Fruit fly (Drosophila melanogaster) whole organism, embryonic: ENCODE results near the gene Adck5.

Source experiments
- CG10147 ChIP-seq: fragments of 200-800 bp; sonication (Bioruptor generic); optimal IDR thresholded peaks from 2 replicates; lab custom pipeline; 2019; ENCODE audit warnings: missing biosample characterization, mild to moderate bottlenecking, missing genetic modification characterization, moderate library complexity
- CG10462 ChIP-seq: fragments of 200-800 bp; sonication (Bioruptor generic); optimal IDR thresholded peaks from 2 replicates; lab custom pipeline; 2016; ENCODE audit warnings: missing biosample characterization, missing genetic modification characterization
- CG10543 ChIP-seq: fragments of 200-800 bp; sonication (Bioruptor generic); optimal IDR thresholded peaks from 3 replicates; lab custom pipeline; 2017; ENCODE audit warnings: missing biosample characterization, mild to moderate bottlenecking, missing genetic modification characterization, moderate library complexity
- CG11398 ChIP-seq: fragments of 200-800 bp; sonication (Bioruptor generic); optimal IDR thresholded peaks from 2 replicates; lab custom pipeline; 2016; ENCODE audit warnings: missing biosample characterization, missing genetic modification characterization
- CG12769 ChIP-seq: fragments of 200-800 bp; sonication (Bioruptor generic); optimal IDR thresholded peaks from 2 replicates; lab custom pipeline; 2019; ENCODE audit warnings: missing biosample characterization, mild to moderate bottlenecking, missing genetic modification characterization, moderate library complexity
- CG16863 ChIP-seq: fragments of 200-800 bp; sonication (Bioruptor generic); optimal IDR thresholded peaks from 3 replicates; lab custom pipeline; 2016; ENCODE audit warnings: missing biosample characterization, missing genetic modification characterization
- CG2199 ChIP-seq: fragments of 200-800 bp; sonication (Bioruptor generic); IDR thresholded peaks from 3 replicates; pipeline ENCODE4 v1.3.6; 2022; ENCODE audit warnings: missing biosample characterization, missing genetic modification characterization
- CG30020 ChIP-seq: fragments of 200-800 bp; optimal IDR thresholded peaks from 2 replicates; lab custom pipeline; 2019; ENCODE audit warnings: missing biosample characterization, mild to moderate bottlenecking, missing genetic modification characterization, moderate library complexity
- CG32767 ChIP-seq: fragments of 200-800 bp; sonication (Bioruptor generic); IDR thresholded peaks from 2 replicates; pipeline ENCODE4 v1.3.6; 2022; ENCODE audit warnings: missing biosample characterization, missing genetic modification characterization
- CG5180 ChIP-seq: fragments of 200-800 bp; sonication (Bioruptor generic); optimal IDR thresholded peaks from 3 replicates; lab custom pipeline; 2017; ENCODE audit warnings: missing biosample characterization, missing genetic modification characterization, mild to moderate bottlenecking, moderate library complexity, missing genetic modification reagents
- CG7357 ChIP-seq: fragments of 200-800 bp; sonication (Bioruptor generic); IDR thresholded peaks from 3 replicates; pipeline ENCODE4 v1.3.6; 2022; ENCODE audit warnings: missing biosample characterization, missing genetic modification characterization
- CG8478 ChIP-seq: fragments of >200 bp; optimal IDR thresholded peaks from 2 replicates; lab custom pipeline; 2018
- D ChIP-seq, 2 experiments: fragments of 200-800 bp in 1 of 2; fragments of >200 bp in 1 of 2; sonication (Bioruptor generic) in 1 of 2; optimal IDR thresholded peaks; 2 replicates in 1 of 2; 3 replicates in 1 of 2; lab custom pipeline; 2017; ENCODE audit warnings: mild to moderate bottlenecking in 1 of 2, missing biosample characterization in 1 of 2, missing genetic modification characterization in 1 of 2, missing genetic modification reagents in 1 of 2
- Dfd ChIP-seq, 2 experiments: fragments of >200 bp; optimal IDR thresholded peaks; 2 replicates each; lab custom pipeline; 2017; ENCODE audit warnings: missing biosample characterization in 2 of 2, missing genetic modification characterization in 2 of 2
- H2.0 ChIP-seq: fragments of 200-800 bp; sonication (Bioruptor generic); IDR thresholded peaks from 2 replicates; pipeline ENCODE4 v1.3.6; 2022; ENCODE audit warnings: missing biosample characterization, missing genetic modification characterization
- Hr39 ChIP-seq: fragments of >200 bp; optimal IDR thresholded peaks from 2 replicates; lab custom pipeline; 2017
- Hsf ChIP-seq: fragments of 200-800 bp; sonication (Bioruptor generic); optimal IDR thresholded peaks from 3 replicates; lab custom pipeline; 2016; ENCODE audit warnings: missing biosample characterization, missing genetic modification characterization
- Max ChIP-seq: fragments of 200-800 bp; sonication (Bioruptor generic); optimal IDR thresholded peaks from 2 replicates; lab custom pipeline; 2016; ENCODE audit warnings: missing biosample characterization, mild to moderate bottlenecking, missing genetic modification characterization
- Sox102F ChIP-seq: fragments of 200-800 bp; sonication (Bioruptor generic); optimal IDR thresholded peaks from 2 replicates; lab custom pipeline; 2018; ENCODE audit warnings: missing biosample characterization, mild to moderate bottlenecking, missing genetic modification characterization, moderate library complexity
- Spps ChIP-seq: fragments of 200-800 bp; sonication (Bioruptor generic); optimal IDR thresholded peaks from 2 replicates; lab custom pipeline; 2018; ENCODE audit warnings: missing biosample characterization, mild to moderate bottlenecking, missing genetic modification characterization
- Trl ChIP-seq, 3 experiments: fragments of >200 bp in 2 of 3; fragments of 200-800 bp in 1 of 3; sonication (Bioruptor generic) in 1 of 3; optimal IDR thresholded peaks; 2 replicates in 1 of 3; 3 replicates in 2 of 3; lab custom pipeline; 2016 to 2017; ENCODE audit warnings: missing biosample characterization in 1 of 3, missing genetic modification characterization in 1 of 3
- Xrp1 ChIP-seq: fragments of 200-800 bp; sonication (Bioruptor generic); IDR thresholded peaks from 2 replicates; pipeline ENCODE4 v1.3.6; 2022; ENCODE audit warnings: missing biosample characterization, missing genetic modification characterization
- aop ChIP-seq: fragments of 200-800 bp; sonication (Bioruptor generic); IDR thresholded peaks from 2 replicates; pipeline ENCODE4 v1.3.6; 2022; ENCODE audit warnings: missing biosample characterization, missing genetic modification characterization
- ato ChIP-seq: fragments of 200-800 bp; sonication (Bioruptor generic); IDR thresholded peaks from 2 replicates; pipeline ENCODE4 v1.3.6; 2022; ENCODE audit warnings: missing biosample characterization, missing genetic modification characterization; ENCODE audit not compliant: partially characterized antibody
- crol ChIP-seq: fragments of 200-800 bp; sonication (Bioruptor generic); IDR thresholded peaks from 2 replicates; pipeline ENCODE4 v1.3.6; 2022; ENCODE audit warnings: missing biosample characterization, missing genetic modification characterization
- esg ChIP-seq: fragments of 200-800 bp; sonication (Bioruptor generic); conservative IDR thresholded peaks from 2 replicates; pipeline ENCODE4 v1.3.6; 2022; ENCODE audit warnings: missing biosample characterization, missing genetic modification characterization
- exex ChIP-seq: fragments of 200-800 bp; sonication (Bioruptor generic); optimal IDR thresholded peaks from 4 replicates; lab custom pipeline; 2018; ENCODE audit warnings: missing biosample characterization, mild to moderate bottlenecking, missing genetic modification characterization, moderate library complexity
- gce ChIP-seq: fragments of 200-800 bp; sonication (Bioruptor generic); IDR thresholded peaks from 3 replicates; pipeline ENCODE4 v1.3.6; 2022; ENCODE audit warnings: missing biosample characterization, missing genetic modification characterization
- lab ChIP-seq: fragments of 200-800 bp; sonication (Bioruptor generic); optimal IDR thresholded peaks from 3 replicates; lab custom pipeline; 2017; ENCODE audit warnings: missing biosample characterization, missing genetic modification characterization, mild to moderate bottlenecking, moderate library complexity, missing genetic modification reagents
- lola ChIP-seq, 3 experiments: fragments of >200 bp in 2 of 3; fragments of 200-800 bp in 1 of 3; sonication (Bioruptor generic) in 1 of 3; optimal IDR thresholded peaks; 2 replicates each; lab custom pipeline; 2017 to 2019; ENCODE audit warnings: missing biosample characterization in 3 of 3, missing genetic modification characterization in 3 of 3, mild to moderate bottlenecking in 1 of 3, moderate library complexity in 1 of 3
- mam ChIP-seq: fragments of 200-800 bp; sonication (Bioruptor generic); optimal IDR thresholded peaks from 3 replicates; lab custom pipeline; 2016; ENCODE audit warnings: missing biosample characterization, missing genetic modification characterization
- odd ChIP-seq: fragments of 200-800 bp; sonication (Bioruptor generic); optimal IDR thresholded peaks from 2 replicates; lab custom pipeline; 2017; ENCODE audit warnings: missing biosample characterization, mild to moderate bottlenecking, missing genetic modification characterization
- onecut ChIP-seq: fragments of 200-800 bp; sonication (Bioruptor generic); IDR thresholded peaks from 2 replicates; pipeline ENCODE4 v1.3.6; 2022; ENCODE audit warnings: missing biosample characterization, missing genetic modification characterization
- otp ChIP-seq: fragments of 200-800 bp; sonication (Bioruptor generic); IDR thresholded peaks from 3 replicates; pipeline ENCODE4, ENCODE4 v1.3.6; 2022; ENCODE audit warnings: missing biosample characterization, missing genetic modification characterization
- prd ChIP-seq, 3 experiments: fragments of >200 bp in 2 of 3; fragments of 200-800 bp in 1 of 3; sonication (Bioruptor generic) in 1 of 3; optimal IDR thresholded peaks in 2 of 3; IDR thresholded peaks in 1 of 3; 2 replicates in 2 of 3; 3 replicates in 1 of 3; pipeline versions ENCODE4 v1.3.6 to Lab custom; 2017 to 2022; ENCODE audit warnings: missing biosample characterization in 1 of 3, missing genetic modification characterization in 1 of 3
- psq ChIP-seq: fragments of 200-800 bp; sonication (Bioruptor generic); optimal IDR thresholded peaks from 2 replicates; lab custom pipeline; 2017; ENCODE audit warnings: missing biosample characterization, missing genetic modification characterization
- salm ChIP-seq: fragments of 200-800 bp; sonication (Bioruptor generic); optimal IDR thresholded peaks from 2 replicates; lab custom pipeline; 2018; ENCODE audit warnings: missing biosample characterization, mild to moderate bottlenecking, missing genetic modification characterization
- sens ChIP-seq: fragments of 200-800 bp; sonication (Bioruptor generic); peaks from one replicate; lab custom pipeline; 2016; ENCODE audit warnings: missing biosample characterization, missing genetic modification characterization
- slbo ChIP-seq: fragments of 200-800 bp; sonication (Bioruptor generic); IDR thresholded peaks from 2 replicates; pipeline ENCODE4 v1.3.6; 2022; ENCODE audit warnings: missing biosample characterization, missing genetic modification characterization
- so ChIP-seq: fragments of 200-800 bp; sonication (Bioruptor generic); IDR thresholded peaks from 3 replicates; pipeline ENCODE4 v1.3.6; 2022; ENCODE audit warnings: missing biosample characterization, missing genetic modification characterization
- sr ChIP-seq: fragments of 200-800 bp; sonication (Bioruptor generic); IDR thresholded peaks from 3 replicates; pipeline ENCODE4 v1.3.6; 2022; ENCODE audit warnings: missing biosample characterization, missing genetic modification characterization
- tll ChIP-seq, 2 experiments: fragments of 200-800 bp in 1 of 2; fragments of >200 bp in 1 of 2; sonication (Bioruptor generic) in 1 of 2; optimal IDR thresholded peaks; 2 replicates each; lab custom pipeline; 2017 to 2019; ENCODE audit warnings: missing biosample characterization in 2 of 2, missing genetic modification characterization in 2 of 2, mild to moderate bottlenecking in 1 of 2, moderate library complexity in 1 of 2
- toy ChIP-seq: fragments of 200-800 bp; sonication (Bioruptor generic); IDR thresholded peaks from 2 replicates; pipeline ENCODE4 v1.3.6; 2022; ENCODE audit warnings: missing biosample characterization, missing genetic modification characterization
- twi ChIP-seq: fragments of 200-800 bp; optimal IDR thresholded peaks from 2 replicates; lab custom pipeline; 2019; ENCODE audit warnings: missing biosample characterization, mild to moderate bottlenecking, missing genetic modification characterization, moderate library complexity
- vfl ChIP-seq: fragments of 200-800 bp; sonication (Bioruptor generic); optimal IDR thresholded peaks from 2 replicates; lab custom pipeline; 2016; ENCODE audit warnings: missing biosample characterization, missing genetic modification characterization
- wek ChIP-seq: fragments of 200-800 bp; sonication (Bioruptor generic); optimal IDR thresholded peaks from 3 replicates; lab custom pipeline; 2018; ENCODE audit warnings: missing biosample characterization, mild to moderate bottlenecking, missing genetic modification characterization, moderate library complexity
- yki ChIP-seq: fragments of >200 bp; optimal IDR thresholded peaks from 3 replicates; lab custom pipeline; 2018
- zen ChIP-seq: fragments of 200-800 bp; sonication (Bioruptor generic); optimal IDR thresholded peaks from 3 replicates; lab custom pipeline; 2018; ENCODE audit warnings: missing biosample characterization, mild to moderate bottlenecking, missing genetic modification characterization, moderate library complexity
- zfh1 ChIP-seq: fragments of 200-800 bp; sonication (Bioruptor generic); IDR thresholded peaks from 3 replicates; pipeline ENCODE4 v1.3.6; 2022; ENCODE audit warnings: missing biosample characterization, missing genetic modification characterization

Adck5 gene

DNA sequence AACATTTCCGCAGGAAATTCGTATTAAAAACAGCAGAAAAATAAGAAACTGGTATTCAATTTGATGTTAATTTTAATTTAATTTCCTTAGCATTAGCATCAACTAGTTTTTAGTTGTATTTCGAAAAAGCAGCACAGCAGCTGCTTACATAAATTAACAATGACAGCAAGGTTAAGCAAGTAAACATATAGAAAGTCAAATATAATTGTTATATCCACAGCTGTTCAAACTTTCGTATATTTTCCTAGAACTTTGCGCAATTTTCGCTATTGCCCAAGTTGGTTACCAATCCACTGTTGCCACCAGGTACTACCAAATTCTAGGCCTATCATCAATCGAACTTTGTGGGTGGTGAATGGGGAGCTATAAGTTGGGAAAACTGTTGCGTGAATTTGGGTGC, 20.4 kb downstream of the Adck5 start (continued):
- TF ChIP-seq ato (GFP tag; lab: Robert Waterston, UW) (no peak), psq (GFP tag; lab: Kevin White, UChicago) (no peak), Sox102F (GFP tag; lab: Kevin White, UChicago) (no peak)

- TF ChIP-seq CG7357 (no peak), CG2199 (GFP tag; lab: Robert Waterston, UW) (0 out of 3 replicates have a peak, but pooled peaks have one; percentile 15), Xrp1 (GFP tag; lab: Robert Waterston, UW) (peak; percentile 11; the same call in 1 of the 2 replicates), lab (GFP tag; lab: Kevin White, UChicago) (peak; percentile 11), sr (GFP tag; lab: Robert Waterston, UW) (0 out of 3 replicates have a peak, but pooled peaks have one; percentile 16), CG12769 (tag; lab: Kevin White, UChicago) (peak; percentile 10), slbo (peak; percentile 16; the same call in 1 of the 2 replicates), wek (GFP tag; lab: Kevin White, UChicago) (no peak), CG10543 (GFP tag; lab: Kevin White, UChicago) (peak; percentile 10), CG5180 (GFP tag; lab: Kevin White, UChicago) (peak; percentile 19), zfh1 (0 out of 3 replicates have a peak, but pooled peaks have one; percentile 33), crol (GFP tag; lab: Robert Waterston, UW) (peak; percentile 83), tll (GFP tag; optimal IDR thresholded peaks at IDR 0.05; lab: Kevin White, UChicago) (peak in 1 of 2 experiments; percentile 0), twi (tag; lab: Kevin White, UChicago) (peak; percentile 62), otp (0 out of 3 replicates have a peak, but pooled peaks have one; percentile 6), Hsf (GFP tag; lab: Kevin White, UChicago) (no peak), aop (0 out of 2 replicates have a peak, but pooled peaks have one; percentile 5), Spps (tag; lab: Kevin White, UChicago) (no peak), Hr39 (lab: Kevin White, UChicago) (peak; percentile 69), so (no peak)
Observed at dm6 chr3L:11195275-11195674, 25.7 kb downstream of the Adck5 start.

- TF ChIP-seq exex (tag; lab: Kevin White, UChicago) = no peak
- no peak for TF ChIP-seq CG32767 (GFP tag; lab: Robert Waterston, UW)
- no peak for TF ChIP-seq gce (GFP tag; lab: Robert Waterston, UW)
- TF ChIP-seq sens (GFP tag; lab: Kevin White, UChicago) = peak; percentile 47
- TF ChIP-seq Max = no peak
- TF ChIP-seq vfl (GFP tag; lab: Kevin White, UChicago) = no peak
- no peak for TF ChIP-seq odd
- no peak for TF ChIP-seq CG10147 (GFP tag; lab: Kevin White, UChicago)
- peak; percentile 64 for TF ChIP-seq onecut (GFP tag; lab: Robert Waterston, UW)
- no peak for TF ChIP-seq mam (GFP tag; lab: Kevin White, UChicago)
- TF ChIP-seq CG30020 (tag; lab: Kevin White, UChicago) = no peak
- no peak for TF ChIP-seq zen (tag; lab: Kevin White, UChicago)
- no peak for TF ChIP-seq prd (optimal IDR thresholded peaks at IDR 0.05; lab: Kevin White, UChicago)
- no peak for TF ChIP-seq prd (GFP tag; IDR thresholded peaks at IDR 0.05; lab: Robert Waterston, UW)
- TF ChIP-seq Trl (optimal IDR thresholded peaks at IDR 0.05; lab: Kevin White, UChicago) = peak; percentile 27 to 68
- TF ChIP-seq Trl (GFP tag; optimal IDR thresholded peaks at IDR 0.05; lab: Kevin White, UChicago) = no peak
- no peak for TF ChIP-seq CG11398
- no peak for TF ChIP-seq yki (lab: Kevin White, UChicago)
- TF ChIP-seq salm = no peak
- no peak for TF ChIP-seq CG16863
- no peak for TF ChIP-seq D (optimal IDR thresholded peaks at IDR 0.05; lab: Kevin White, UChicago)
- no peak for TF ChIP-seq D (GFP tag; optimal IDR thresholded peaks at IDR 0.05; lab: Kevin White, UChicago)
- no peak for TF ChIP-seq toy (GFP tag; lab: Robert Waterston, UW)
- TF ChIP-seq CG10462 (GFP tag; lab: Kevin White, UChicago) = no peak
- TF ChIP-seq esg (GFP tag; lab: Robert Waterston, UW) = no peak
- no peak for TF ChIP-seq H2.0 (GFP tag; lab: Robert Waterston, UW)
- no peak for TF ChIP-seq lola (GFP tag; optimal IDR thresholded peaks at IDR 0.05; lab: Kevin White, UChicago)
- TF ChIP-seq Dfd (GFP tag; optimal IDR thresholded peaks at IDR 0.05; lab: Kevin White, UChicago) = peak in 1 of 2 experiments; percentile 6
- no peak for TF ChIP-seq CG8478 (lab: Kevin White, UChicago)
Observed at dm6 chr3L:11196860-11197259, 27.2 kb downstream of the Adck5 start.
